Fruit fly (Drosophila melanogaster): ENCODE results near the gene CG31668.

Gene CG31668

DNA sequence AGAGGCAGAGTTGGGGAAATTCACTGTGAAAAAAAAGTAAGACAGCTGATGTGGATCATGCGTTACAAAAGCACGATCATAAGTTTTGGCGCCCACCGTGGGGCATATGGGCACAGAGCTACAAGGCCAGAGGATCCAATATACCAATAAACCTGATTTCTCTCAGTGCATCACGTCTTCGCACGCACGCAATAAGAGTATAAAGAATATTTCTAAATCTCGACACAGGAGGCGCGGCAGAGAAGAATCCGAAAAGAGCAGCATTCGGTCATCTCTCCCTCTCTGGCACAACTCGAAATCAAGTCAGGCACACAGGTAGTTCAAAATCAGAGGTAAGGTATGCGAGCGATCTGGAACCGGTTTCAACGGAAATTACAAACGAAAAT lies 42.4 kb downstream of the CG31668 start (continued):
- peak; percentile 96 for TF ChIP-seq otp (GFP tag; IDR thresholded peaks at IDR 0.05)
- TF ChIP-seq CG6254 (GFP tag; optimal IDR thresholded peaks at IDR 0.05): peak; percentile 85
- TF ChIP-seq Awh (GFP tag; IDR thresholded peaks at IDR 0.05): peak; percentile 92
- TF ChIP-seq crc (GFP tag; optimal IDR thresholded peaks at IDR 0.05): peak; percentile 81
- peak; percentile 80 for TF ChIP-seq HHEX (GFP tag; optimal IDR thresholded peaks at IDR 0.05)
- peak; percentile 92 for TF ChIP-seq CG1024 (GFP tag; IDR thresholded peaks at IDR 0.05)
- TF ChIP-seq abd-A (tag; optimal IDR thresholded peaks at IDR 0.05): peak; percentile 15
- TF ChIP-seq Sox102F (GFP tag; optimal IDR thresholded peaks at IDR 0.05): peak; percentile 89
- peak; percentile 81 for TF ChIP-seq CG11696 (GFP tag; IDR thresholded peaks at IDR 0.05)
- TF ChIP-seq Sry-δ (GFP tag; optimal IDR thresholded peaks at IDR 0.05): peak; percentile 39
- peak; percentile 79 for TF ChIP-seq z (GFP tag; IDR thresholded peaks at IDR 0.05)
- peak; percentile 84 for TF ChIP-seq fu2 (GFP tag; optimal IDR thresholded peaks at IDR 0.05)
- no peak for TF ChIP-seq CG8478 (optimal IDR thresholded peaks at IDR 0.05)
- TF ChIP-seq Doc2 (GFP tag; IDR thresholded peaks at IDR 0.05): peak; percentile 19; the same call in 1 of the 2 replicates
- peak; percentile 84 for TF ChIP-seq CG1602 (GFP tag; optimal IDR thresholded peaks at IDR 0.05)
- peak; percentile 84 for TF ChIP-seq Neu2 (GFP tag; optimal IDR thresholded peaks at IDR 0.05; ENCODE audit: borderline replicate concordance)
- peak; percentile 91 for TF ChIP-seq Antp (GFP tag; optimal IDR thresholded peaks at IDR 0.05)
- peak; percentile 67 for TF ChIP-seq E2f2 (GFP tag; IDR thresholded peaks at IDR 0.05)
- TF ChIP-seq BtbVII (GFP tag; optimal IDR thresholded peaks at IDR 0.05): peak; percentile 79
- TF ChIP-seq luna (GFP tag; optimal IDR thresholded peaks at IDR 0.05): peak; percentile 39
- peak; percentile 43 for TF ChIP-seq Hand (GFP tag; optimal IDR thresholded peaks at IDR 0.05)
- no peak for TF ChIP-seq usp (GFP tag; optimal IDR thresholded peaks at IDR 0.05)
- TF ChIP-seq ab (GFP tag; optimal IDR thresholded peaks at IDR 0.05): peak; percentile 68
- TF ChIP-seq cas (GFP tag; IDR thresholded peaks at IDR 0.05): peak; percentile 78
- peak; percentile 96 for TF ChIP-seq vvl (GFP tag; IDR thresholded peaks at IDR 0.05)
- peak; percentile 97 for TF ChIP-seq ara (GFP tag; IDR thresholded peaks at IDR 0.05)
- TF ChIP-seq odd (GFP tag; optimal IDR thresholded peaks at IDR 0.05): peak; percentile 70
- no peak for TF ChIP-seq CG17912 (GFP tag; optimal IDR thresholded peaks at IDR 0.05)
- TF ChIP-seq Hr78 (GFP tag; optimal IDR thresholded peaks at IDR 0.05): peak in 1 of 2 experiments; percentile 51
- TF ChIP-seq E2f1 (GFP tag; IDR thresholded peaks at IDR 0.05): peak; percentile 93
- TF ChIP-seq CG3065 (GFP tag; optimal IDR thresholded peaks at IDR 0.05): peak; percentile 75
- TF ChIP-seq CG11504 (tag; optimal IDR thresholded peaks at IDR 0.05): peak; percentile 84
- TF ChIP-seq tio (GFP tag; optimal IDR thresholded peaks at IDR 0.05): peak; percentile 5
- TF ChIP-seq pzg (GFP tag; optimal IDR thresholded peaks at IDR 0.05): no peak
- TF ChIP-seq Ptx1 (GFP tag; IDR thresholded peaks at IDR 0.05): peak; percentile 89
- TF ChIP-seq fd3F (GFP tag; optimal IDR thresholded peaks at IDR 0.05): peak; percentile 40
- no peak for TF ChIP-seq stwl (tag; optimal IDR thresholded peaks at IDR 0.05)
- TF ChIP-seq Max (GFP tag; optimal IDR thresholded peaks at IDR 0.05): peak; percentile 47
- peak; percentile 85 for TF ChIP-seq oc (tag; optimal IDR thresholded peaks at IDR 0.05)
- no peak for TF ChIP-seq bbx (GFP tag; IDR thresholded peaks at IDR 0.05; ENCODE audit: partially characterized antibody)
- peak; percentile 68 for TF ChIP-seq psq (GFP tag; optimal IDR thresholded peaks at IDR 0.05)
- TF ChIP-seq CG14014 (GFP tag; IDR thresholded peaks at IDR 0.05): peak; percentile 87
- TF ChIP-seq chif (GFP tag; optimal IDR thresholded peaks at IDR 0.05): peak; percentile 87 to 93
- peak; percentile 65 for TF ChIP-seq gcm2 (GFP tag; optimal IDR thresholded peaks at IDR 0.05)
- TF ChIP-seq nau (GFP tag; optimal IDR thresholded peaks at IDR 0.05): peak; percentile 72
- peak; percentile 67 for TF ChIP-seq disco-r (GFP tag; optimal IDR thresholded peaks at IDR 0.05)
- TF ChIP-seq CG8765 (GFP tag; IDR thresholded peaks at IDR 0.05): peak; percentile 97
- TF ChIP-seq cato (GFP tag; optimal IDR thresholded peaks at IDR 0.05; ENCODE audit: borderline replicate concordance): peak; percentile 72
- TF ChIP-seq pfk (GFP tag; optimal IDR thresholded peaks at IDR 0.05): no peak
- peak; percentile 86 for TF ChIP-seq CG10267 (tag; optimal IDR thresholded peaks at IDR 0.05)
- TF ChIP-seq Asciz (GFP tag; optimal IDR thresholded peaks at IDR 0.05): peak; percentile 79
